Worm (Caenorhabditis elegans) whole organism, L4/young adult: ENCODE measurements around the gene srw-48.

ENCODE experiments used
- dao-5 ChIP-seq: sonication (generic microtip); optimal IDR thresholded peaks from 2 replicates; lab custom pipeline; 2016; ENCODE audit warnings: missing genotype, missing genetic modification characterization, moderate library complexity, missing compliant biosample characterization
- him-1 ChIP-seq: sonication (generic microtip); optimal IDR thresholded peaks from 2 replicates; lab custom pipeline; 2016; ENCODE audit warnings: missing genotype, missing genetic modification reagents, missing genetic modification characterization, missing compliant biosample characterization

DNA sequence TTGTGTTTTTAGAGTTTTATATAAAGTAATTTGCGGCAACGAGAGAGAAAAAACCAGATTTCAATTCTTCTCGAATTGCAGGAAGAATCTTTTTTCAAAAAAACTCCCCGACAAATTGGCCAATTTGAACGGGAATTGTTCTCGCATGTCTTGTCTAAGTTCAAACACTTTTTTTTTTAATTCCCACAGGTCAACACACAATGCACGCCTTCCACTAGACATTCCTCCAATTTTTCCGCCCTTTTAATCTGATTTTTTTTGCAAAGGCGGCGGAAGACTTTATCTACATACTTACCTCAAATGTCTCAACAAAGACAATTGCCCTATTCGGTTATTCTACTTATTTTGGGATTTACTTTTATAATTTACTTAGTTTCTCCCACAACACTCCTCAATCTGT, 13.1 kb upstream of the srw-48 start, which contains the start of gene F26D2.3:
- no peak for TF ChIP-seq dao-5 (tag; lab: Kevin White, UChicago)
- TF ChIP-seq him-1 (tag; lab: Kevin White, UChicago), result no peak
